Fruit fly (Drosophila melanogaster): ENCODE results near the gene CG14913.

Gene CG14913

dm6 chr2L:11010999-11011398 lies 5.8 kb upstream of the CG14913 start, which contains the start of the genes Art8 and dUTPase (continued):
- TF ChIP-seq CG10631 (GFP tag; optimal IDR thresholded peaks at IDR 0.05) (peak; percentile 70), svp (GFP tag) (no peak), salr (GFP tag; optimal IDR thresholded peaks at IDR 0.05) (no peak), Ets21C (GFP tag; optimal IDR thresholded peaks at IDR 0.05) (no peak), Met (GFP tag; optimal IDR thresholded peaks at IDR 0.05) (peak; percentile 66), dsx (GFP tag; optimal IDR thresholded peaks at IDR 0.05; ENCODE audit: poor library complexity, severe bottlenecking) (peak; percentile 52), CG31627 (GFP tag; optimal IDR thresholded peaks at IDR 0.05) (peak; percentile 44), fd59A (GFP tag; optimal IDR thresholded peaks at IDR 0.05) (no peak), Ets96B (tag; optimal IDR thresholded peaks at IDR 0.05) (peak; percentile 56), Eip93F (GFP tag; optimal IDR thresholded peaks at IDR 0.05) (peak; percentile 53), Eip78C (GFP tag) (peak; percentile 85), CG16779 (tag; optimal IDR thresholded peaks at IDR 0.05) (no peak), CG11762 (GFP tag; optimal IDR thresholded peaks at IDR 0.05; ENCODE audit: insufficient read depth) (peak; percentile 39), CG7368 (GFP tag; optimal IDR thresholded peaks at IDR 0.05) (no peak), CG3919 (GFP tag; optimal IDR thresholded peaks at IDR 0.05) (peak; percentile 62), Sox14 (GFP tag; optimal IDR thresholded peaks at IDR 0.05) (peak; percentile 31), net (GFP tag; optimal IDR thresholded peaks at IDR 0.05) (no peak), topi (GFP tag; optimal IDR thresholded peaks at IDR 0.05) (peak; percentile 46), CG8119 (GFP tag; IDR thresholded peaks at IDR 0.05) (0 out of 3 replicates have a peak, but pooled peaks have one; percentile 29), dac (GFP tag; optimal IDR thresholded peaks at IDR 0.05) (no peak), Lpt (GFP tag; optimal IDR thresholded peaks at IDR 0.05) (peak; percentile 12), lz (GFP tag; optimal IDR thresholded peaks at IDR 0.05) (peak; percentile 58), eg (GFP tag; IDR thresholded peaks at IDR 0.05) (peak; percentile 40; the same call in 1 of the 3 replicates), spab (GFP tag; optimal IDR thresholded peaks at IDR 0.05) (no peak), CG9139 (GFP tag; optimal IDR thresholded peaks at IDR 0.05) (no peak), CG11902 (GFP tag; optimal IDR thresholded peaks at IDR 0.05) (peak; percentile 19), CG8632 (GFP tag; optimal IDR thresholded peaks at IDR 0.05) (no peak), pdm3 (GFP tag; optimal IDR thresholded peaks at IDR 0.05) (no peak), Hr4 (GFP tag; optimal IDR thresholded peaks at IDR 0.05) (no peak), CG6792 (GFP tag; optimal IDR thresholded peaks at IDR 0.05) (peak; percentile 51), fd85E (GFP tag; optimal IDR thresholded peaks at IDR 0.05) (no peak), Gug (GFP tag; IDR thresholded peaks at IDR 0.05) (no peak), CG15336 (GFP tag; IDR thresholded peaks at IDR 0.05) (0 out of 2 replicates have a peak, but pooled peaks have one; percentile 32), ss (GFP tag; optimal IDR thresholded peaks at IDR 0.05) (no peak), CG6276 (GFP tag; optimal IDR thresholded peaks at IDR 0.05) (no peak), cyc (GFP tag; optimal IDR thresholded peaks at IDR 0.05) (peak; percentile 60), acj6 (GFP tag; optimal IDR thresholded peaks at IDR 0.05) (peak; percentile 58), vri (GFP tag; optimal IDR thresholded peaks at IDR 0.05) (no peak)

dm6 chr2L:11014018-11014611 lies 2.7 kb upstream of the CG14913 start:
- no peak for TF ChIP-seq net (GFP tag; optimal IDR thresholded peaks at IDR 0.05)
- no peak for TF ChIP-seq dac (GFP tag; optimal IDR thresholded peaks at IDR 0.05)
- no peak for TF ChIP-seq CG10669 (GFP tag; optimal IDR thresholded peaks at IDR 0.05)
- TF ChIP-seq acj6 (GFP tag; optimal IDR thresholded peaks at IDR 0.05): no peak
- no peak for TF ChIP-seq CG34406 (GFP tag; optimal IDR thresholded peaks at IDR 0.05)
- TF ChIP-seq CG31627 (GFP tag; optimal IDR thresholded peaks at IDR 0.05): no peak
- no peak for TF ChIP-seq CG1621 (tag; optimal IDR thresholded peaks at IDR 0.05)
- TF ChIP-seq CG8319 (GFP tag; optimal IDR thresholded peaks at IDR 0.05): no peak
- TF ChIP-seq Met (GFP tag; optimal IDR thresholded peaks at IDR 0.05): no peak
- TF ChIP-seq CG8119 (GFP tag; IDR thresholded peaks at IDR 0.05): no peak
- no peak for TF ChIP-seq CG16779 (tag; optimal IDR thresholded peaks at IDR 0.05)
- TF ChIP-seq Gug (GFP tag; IDR thresholded peaks at IDR 0.05): no peak
- no peak for TF ChIP-seq cyc (GFP tag; optimal IDR thresholded peaks at IDR 0.05)
- TF ChIP-seq Sox15 (GFP tag; optimal IDR thresholded peaks at IDR 0.05): no peak
- no peak for TF ChIP-seq spab (GFP tag; optimal IDR thresholded peaks at IDR 0.05)
- no peak for TF ChIP-seq Hr39 (GFP tag; optimal IDR thresholded peaks at IDR 0.05)

Measured in whole organism, prepupa.